Fruit fly (Drosophila melanogaster) whole organism, embryonic: ENCODE results near the gene Rab3-GEF.

Experiments used
- CG10274 ChIP-seq: fragments of 200-800 bp; sonication (Bioruptor generic); optimal IDR thresholded peaks from 3 replicates; lab custom pipeline; 2017; ENCODE audit warnings: missing biosample characterization, mild to moderate bottlenecking, missing genetic modification characterization
- CG11504 ChIP-seq: fragments of 200-800 bp; sonication (Bioruptor generic); optimal IDR thresholded peaks from 3 replicates; lab custom pipeline; 2019; ENCODE audit warnings: missing biosample characterization, mild to moderate bottlenecking, missing genetic modification characterization, moderate library complexity
- CG13775 ChIP-seq: fragments of 200-800 bp; sonication (Bioruptor generic); optimal IDR thresholded peaks from 3 replicates; lab custom pipeline; 2017; ENCODE audit warnings: missing biosample characterization, mild to moderate bottlenecking, missing genetic modification characterization
- CG14710 ChIP-seq: fragments of 200-800 bp; sonication (Bioruptor generic); optimal IDR thresholded peaks from 3 replicates; lab custom pipeline; 2019; ENCODE audit warnings: missing biosample characterization, mild to moderate bottlenecking, missing genetic modification characterization, moderate library complexity
- CG15514 ChIP-seq: fragments of 200-800 bp; sonication (Bioruptor generic); optimal IDR thresholded peaks from 3 replicates; lab custom pipeline; 2017; ENCODE audit warnings: missing biosample characterization, missing genetic modification characterization, mild to moderate bottlenecking, moderate library complexity, missing genetic modification reagents
- CG15601 ChIP-seq: fragments of 200-800 bp; sonication (Bioruptor generic); optimal IDR thresholded peaks from 3 replicates; lab custom pipeline; 2019; ENCODE audit warnings: missing biosample characterization, mild to moderate bottlenecking, missing genetic modification characterization, moderate library complexity
- CG16813 ChIP-seq: fragments of 200-800 bp; sonication (Bioruptor generic); IDR thresholded peaks from 3 replicates; pipeline ENCODE4 v1.3.6; 2022; ENCODE audit warnings: missing biosample characterization, missing genetic modification characterization; ENCODE audit not compliant: partially characterized antibody
- CG17385 ChIP-seq: fragments of 200-800 bp; sonication (Bioruptor generic); optimal IDR thresholded peaks from 3 replicates; lab custom pipeline; 2018; ENCODE audit warnings: missing biosample characterization, mild to moderate bottlenecking, missing genetic modification characterization
- CG17568 ChIP-seq: fragments of 200-800 bp; sonication (Bioruptor generic); optimal IDR thresholded peaks from 2 replicates; lab custom pipeline; 2018; ENCODE audit warnings: missing biosample characterization, mild to moderate bottlenecking, missing genetic modification characterization, moderate library complexity
- CG17829 ChIP-seq: fragments of 200-800 bp; optimal IDR thresholded peaks from 2 replicates; lab custom pipeline; 2019; ENCODE audit warnings: missing biosample characterization, mild to moderate bottlenecking, missing genetic modification characterization, moderate library complexity
- CG18476 ChIP-seq: fragments of 200-800 bp; sonication (Bioruptor generic); optimal IDR thresholded peaks from 2 replicates; lab custom pipeline; 2016; ENCODE audit warnings: missing biosample characterization, mild to moderate bottlenecking, missing genetic modification characterization
- CG42726 ChIP-seq: fragments of 200-800 bp; sonication (Bioruptor generic); IDR thresholded peaks from 2 replicates; pipeline ENCODE4 v1.3.6; 2022; ENCODE audit warnings: missing biosample characterization, missing genetic modification characterization; ENCODE audit not compliant: partially characterized antibody
- CG6813 ChIP-seq: fragments of 200-800 bp; sonication (Bioruptor generic); optimal IDR thresholded peaks from 2 replicates; lab custom pipeline; 2017; ENCODE audit warnings: missing biosample characterization, missing genetic modification characterization, mild to moderate bottlenecking, moderate library complexity, missing genetic modification reagents
- CG7928 ChIP-seq: fragments of 200-800 bp; sonication (Bioruptor generic); optimal IDR thresholded peaks from 2 replicates; lab custom pipeline; 2017; ENCODE audit warnings: missing biosample characterization, mild to moderate bottlenecking, missing genetic modification characterization
- CG8281 ChIP-seq: fragments of 200-800 bp; sonication (Bioruptor generic); optimal IDR thresholded peaks from 2 replicates; lab custom pipeline; 2018; ENCODE audit warnings: missing biosample characterization, mild to moderate bottlenecking, missing genetic modification characterization, moderate library complexity
- CG9797 ChIP-seq: fragments of 200-800 bp; sonication (Bioruptor generic); optimal IDR thresholded peaks from 3 replicates; lab custom pipeline; 2018; ENCODE audit warnings: missing biosample characterization, mild to moderate bottlenecking, missing genetic modification characterization
- CG9932 ChIP-seq: fragments of 200-800 bp; sonication (Bioruptor generic); IDR thresholded peaks from 2 replicates; pipeline ENCODE4 v1.3.6; 2022; ENCODE audit warnings: missing biosample characterization, missing genetic modification characterization
- Doc2 ChIP-seq: fragments of 200-800 bp; sonication (Bioruptor generic); IDR thresholded peaks from 2 replicates; pipeline ENCODE4 v1.3.6; 2022; ENCODE audit warnings: missing biosample characterization, missing genetic modification characterization
- Doc3 ChIP-seq: fragments of 200-800 bp; sonication (Bioruptor generic); IDR thresholded peaks from 3 replicates; pipeline ENCODE4 v1.3.6; 2022; ENCODE audit warnings: missing biosample characterization, missing genetic modification characterization; ENCODE audit not compliant: partially characterized antibody
- Dp ChIP-seq: fragments of 200-800 bp; sonication (Bioruptor generic); optimal IDR thresholded peaks from 2 replicates; lab custom pipeline; 2018; ENCODE audit warnings: missing biosample characterization, mild to moderate bottlenecking, missing genetic modification characterization, moderate library complexity
- HmgZ ChIP-seq: fragments of 200-800 bp; sonication (Bioruptor generic); optimal IDR thresholded peaks from 2 replicates; lab custom pipeline; 2018; ENCODE audit warnings: missing biosample characterization, mild to moderate bottlenecking, missing genetic modification characterization
- Optix ChIP-seq: fragments of 200-800 bp; sonication (Bioruptor generic); IDR thresholded peaks from 3 replicates; pipeline ENCODE4 v1.3.6; 2022; ENCODE audit warnings: missing biosample characterization, missing genetic modification characterization
- Sin3A ChIP-seq: fragments of >200 bp; optimal IDR thresholded peaks from 2 replicates; lab custom pipeline; 2018
- Sox100B ChIP-seq: fragments of 200-800 bp; sonication (Bioruptor generic); optimal IDR thresholded peaks from 3 replicates; lab custom pipeline; 2018; ENCODE audit warnings: missing biosample characterization, mild to moderate bottlenecking, missing genetic modification characterization
- Spps ChIP-seq: fragments of 200-800 bp; sonication (Bioruptor generic); optimal IDR thresholded peaks from 2 replicates; lab custom pipeline; 2018; ENCODE audit warnings: missing biosample characterization, mild to moderate bottlenecking, missing genetic modification characterization
- YL-1 ChIP-seq: fragments of 200-800 bp; sonication (Bioruptor generic); optimal IDR thresholded peaks from 3 replicates; lab custom pipeline; 2017; ENCODE audit warnings: missing biosample characterization, mild to moderate bottlenecking, missing genetic modification characterization
- al ChIP-seq: fragments of 200-800 bp; sonication (Bioruptor generic); IDR thresholded peaks from 2 replicates; pipeline ENCODE4 v1.3.6; 2022; ENCODE audit warnings: missing biosample characterization, missing genetic modification characterization
- aop ChIP-seq: fragments of 200-800 bp; sonication (Bioruptor generic); IDR thresholded peaks from 2 replicates; pipeline ENCODE4 v1.3.6; 2022; ENCODE audit warnings: missing biosample characterization, missing genetic modification characterization
- dan ChIP-seq: fragments of 200-800 bp; sonication (Bioruptor generic); IDR thresholded peaks from 2 replicates; pipeline ENCODE4 v1.3.6; 2022; ENCODE audit warnings: missing biosample characterization, missing genetic modification characterization
- danr ChIP-seq: fragments of 200-800 bp; sonication (Bioruptor generic); IDR thresholded peaks from 2 replicates; pipeline ENCODE4 v1.3.6; 2022; ENCODE audit warnings: missing biosample characterization, missing genetic modification characterization
- dmrt11E ChIP-seq: fragments of 200-800 bp; sonication (Bioruptor generic); optimal IDR thresholded peaks from 3 replicates; lab custom pipeline; 2018; ENCODE audit warnings: missing biosample characterization, mild to moderate bottlenecking, missing genetic modification characterization, moderate library complexity
- dmrt99B ChIP-seq: fragments of 200-800 bp; sonication (Bioruptor generic); optimal IDR thresholded peaks from 2 replicates; lab custom pipeline; 2018; ENCODE audit warnings: missing biosample characterization, mild to moderate bottlenecking, missing genetic modification characterization, moderate library complexity
- ewg ChIP-seq: fragments of 200-800 bp; sonication (Bioruptor generic); optimal IDR thresholded peaks from 3 replicates; lab custom pipeline; 2017; ENCODE audit warnings: mild to moderate bottlenecking, missing biosample characterization, missing genetic modification reagents, missing genetic modification characterization
- fd3F ChIP-seq: fragments of 200-800 bp; sonication (Bioruptor generic); optimal IDR thresholded peaks from 2 replicates; lab custom pipeline; 2018; ENCODE audit warnings: missing biosample characterization, mild to moderate bottlenecking, missing genetic modification characterization, moderate library complexity
- fd96Cb ChIP-seq: fragments of 200-800 bp; sonication (Bioruptor generic); optimal IDR thresholded peaks from 2 replicates; lab custom pipeline; 2018; ENCODE audit warnings: missing biosample characterization, mild to moderate bottlenecking, missing genetic modification characterization, moderate library complexity
- insv ChIP-seq, 2 experiments: fragments of 200-800 bp; sonication (Bioruptor generic); optimal IDR thresholded peaks; 3 replicates each; lab custom pipeline; 2016 to 2018; ENCODE audit warnings: missing biosample characterization in 2 of 2, missing genetic modification characterization in 2 of 2
- inv ChIP-seq: fragments of 200-800 bp; sonication (Bioruptor generic); IDR thresholded peaks from 2 replicates; pipeline ENCODE4 v1.3.6; 2022; ENCODE audit warnings: missing biosample characterization, missing genetic modification characterization; ENCODE audit not compliant: partially characterized antibody
- jigr1 ChIP-seq: fragments of 200-800 bp; sonication (Bioruptor generic); IDR thresholded peaks from 3 replicates; pipeline ENCODE4 v1.3.6; 2022; ENCODE audit warnings: missing biosample characterization, missing genetic modification characterization
- klu ChIP-seq: fragments of 200-800 bp; sonication (Bioruptor generic); IDR thresholded peaks from 2 replicates; pipeline ENCODE4 v1.3.6; 2022; ENCODE audit warnings: missing biosample characterization, missing genetic modification characterization
- kni ChIP-seq: fragments of 200-800 bp; sonication (Bioruptor generic); optimal IDR thresholded peaks from 3 replicates; lab custom pipeline; 2017; ENCODE audit warnings: mild to moderate bottlenecking, missing biosample characterization, missing genetic modification reagents, missing genetic modification characterization
- mld ChIP-seq: fragments of 200-800 bp; sonication (Bioruptor generic); IDR thresholded peaks from 3 replicates; pipeline ENCODE4 v1.3.6; 2022; ENCODE audit warnings: missing biosample characterization, missing genetic modification characterization; ENCODE audit not compliant: partially characterized antibody
- nerfin-1 ChIP-seq: fragments of 200-800 bp; sonication (Bioruptor generic); optimal IDR thresholded peaks from 3 replicates; lab custom pipeline; 2019; ENCODE audit warnings: missing biosample characterization, mild to moderate bottlenecking, missing genetic modification characterization, moderate library complexity
- pb ChIP-seq: fragments of 200-800 bp; sonication (Bioruptor generic); optimal IDR thresholded peaks from 3 replicates; lab custom pipeline; 2016; ENCODE audit warnings: missing biosample characterization, missing genetic modification characterization
- pum ChIP-seq: fragments of 200-800 bp; sonication (Bioruptor generic); optimal IDR thresholded peaks from 2 replicates; lab custom pipeline; 2016; ENCODE audit warnings: missing biosample characterization, missing genetic modification characterization
- sd ChIP-seq: fragments of 200-800 bp; sonication (Bioruptor generic); optimal IDR thresholded peaks from 3 replicates; lab custom pipeline; 2018; ENCODE audit warnings: missing biosample characterization, mild to moderate bottlenecking, missing genetic modification characterization, moderate library complexity
- shn ChIP-seq: fragments of 200-800 bp; sonication (Bioruptor generic); optimal IDR thresholded peaks from 3 replicates; lab custom pipeline; 2016; ENCODE audit warnings: missing biosample characterization, missing genetic modification characterization
- slp2 ChIP-seq: fragments of 200-800 bp; sonication (Bioruptor generic); optimal IDR thresholded peaks from 2 replicates; lab custom pipeline; 2016; ENCODE audit warnings: missing biosample characterization, missing genetic modification characterization
- sob ChIP-seq: fragments of 200-800 bp; sonication (Bioruptor generic); IDR thresholded peaks from 2 replicates; pipeline ENCODE4 v1.3.6; 2022; ENCODE audit warnings: missing biosample characterization, missing genetic modification characterization
- tio ChIP-seq: fragments of 200-800 bp; sonication (Bioruptor generic); optimal IDR thresholded peaks from 2 replicates; lab custom pipeline; 2017; ENCODE audit warnings: missing biosample characterization, missing genetic modification characterization, inconsistent platforms
- unc-4 ChIP-seq: fragments of 200-800 bp; sonication (Bioruptor generic); IDR thresholded peaks from 2 replicates; pipeline ENCODE4 v1.3.6; 2022; ENCODE audit warnings: missing biosample characterization, missing genetic modification characterization; ENCODE audit not compliant: partially characterized antibody
- wek ChIP-seq: fragments of 200-800 bp; sonication (Bioruptor generic); optimal IDR thresholded peaks from 3 replicates; lab custom pipeline; 2018; ENCODE audit warnings: missing biosample characterization, mild to moderate bottlenecking, missing genetic modification characterization, moderate library complexity

Gene Rab3-GEF

dm6 chrX:15078394-15078793 is 11.1 kb upstream of the Rab3-GEF start (continued):
- TF ChIP-seq jigr1 (GFP tag; lab: Robert Waterston, UW) = no peak
- TF ChIP-seq ewg (GFP tag; lab: Kevin White, UChicago) = no peak
- no peak for TF ChIP-seq CG15514
- TF ChIP-seq CG13775 = no peak
- TF ChIP-seq CG10274 (GFP tag; lab: Kevin White, UChicago) = no peak
- TF ChIP-seq kni (GFP tag; lab: Kevin White, UChicago) = peak; percentile 65
- peak; percentile 2 for TF ChIP-seq dmrt99B
- TF ChIP-seq klu (GFP tag; lab: Robert Waterston, UW) = no peak
- TF ChIP-seq Optix (GFP tag; lab: Robert Waterston, UW) = no peak
- TF ChIP-seq CG17385 = peak; percentile 39
- no peak for TF ChIP-seq sob (GFP tag; lab: Robert Waterston, UW)
- peak; percentile 9 for TF ChIP-seq CG17568 (GFP tag; lab: Kevin White, UChicago)
- no peak for TF ChIP-seq CG9797 (GFP tag; lab: Kevin White, UChicago)
- TF ChIP-seq unc-4 (GFP tag; lab: Robert Waterston, UW) = no peak
- peak; percentile 9 for TF ChIP-seq CG14710
- TF ChIP-seq dan (GFP tag; lab: Robert Waterston, UW) = no peak
- no peak for TF ChIP-seq CG16813 (GFP tag; lab: Robert Waterston, UW)
- no peak for TF ChIP-seq Sin3A (lab: Kevin White, UChicago)
- no peak for TF ChIP-seq CG17829 (tag; lab: Kevin White, UChicago)
- TF ChIP-seq aop (GFP tag; lab: Robert Waterston, UW) = no peak
- peak; percentile 35 for TF ChIP-seq sd (tag; lab: Kevin White, UChicago)
- no peak for TF ChIP-seq inv (GFP tag; lab: Robert Waterston, UW)
- TF ChIP-seq shn (GFP tag; lab: Kevin White, UChicago) = no peak
- no peak for TF ChIP-seq YL-1 (GFP tag; lab: Kevin White, UChicago)
- TF ChIP-seq CG15601 (tag; lab: Kevin White, UChicago) = peak; percentile 71
- no peak for TF ChIP-seq Doc3 (GFP tag; lab: Robert Waterston, UW)
- no peak for TF ChIP-seq danr (GFP tag; lab: Robert Waterston, UW)
- no peak for TF ChIP-seq CG11504 (tag; lab: Kevin White, UChicago)
- TF ChIP-seq CG7928 (GFP tag; lab: Kevin White, UChicago) = no peak
- TF ChIP-seq CG42726 (GFP tag; lab: Robert Waterston, UW) = no peak
- peak; percentile 40 for TF ChIP-seq wek (GFP tag; lab: Kevin White, UChicago)
- no peak for TF ChIP-seq slp2 (GFP tag; lab: Kevin White, UChicago)
- TF ChIP-seq pum (GFP tag; lab: Kevin White, UChicago) = no peak
- no peak for TF ChIP-seq al (GFP tag; lab: Robert Waterston, UW)
- TF ChIP-seq fd96Cb = no peak
- no peak for TF ChIP-seq Dp (GFP tag; lab: Kevin White, UChicago)
- no peak for TF ChIP-seq Spps (tag; lab: Kevin White, UChicago)
- no peak for TF ChIP-seq CG18476
- no peak for TF ChIP-seq tio (GFP tag; lab: Kevin White, UChicago)
- no peak for TF ChIP-seq mld (GFP tag; lab: Robert Waterston, UW)
- no peak for TF ChIP-seq CG9932 (GFP tag; lab: Robert Waterston, UW)
- peak; percentile 25 for TF ChIP-seq dmrt11E (tag; lab: Kevin White, UChicago)
- no peak for TF ChIP-seq Doc2 (GFP tag; lab: Robert Waterston, UW)
- no peak for TF ChIP-seq pb (GFP tag; lab: Kevin White, UChicago)
- TF ChIP-seq HmgZ (tag; lab: Kevin White, UChicago) = no peak
- no peak for TF ChIP-seq fd3F (GFP tag; lab: Kevin White, UChicago)
- TF ChIP-seq CG8281 (tag; lab: Kevin White, UChicago) = no peak
- TF ChIP-seq nerfin-1 (tag; lab: Kevin White, UChicago) = peak; percentile 12
- peak; percentile 58 for TF ChIP-seq CG6813 (GFP tag; lab: Kevin White, UChicago)
- TF ChIP-seq insv (GFP tag; optimal IDR thresholded peaks at IDR 0.05; lab: Kevin White, UChicago) = no peak
- TF ChIP-seq Sox100B (GFP tag; lab: Kevin White, UChicago) = peak; percentile 35
